Fruit fly (Drosophila melanogaster) whole organism, pupa: ENCODE results near the gene CG10137.

ENCODE experiments used
- CG10348 ChIP-seq: fragments of 200-800 bp; sonication (Bioruptor generic); IDR thresholded peaks from 2 replicates; pipeline ENCODE4 v1.3.6; 2022; ENCODE audit warnings: missing biosample characterization, missing genetic modification characterization
- CG15710 ChIP-seq: fragments of 200-800 bp; sonication (Bioruptor generic); optimal IDR thresholded peaks from 2 replicates; lab custom pipeline; 2018; ENCODE audit warnings: missing biosample characterization, mild to moderate bottlenecking, missing genetic modification characterization, moderate library complexity
- CG32121 ChIP-seq: fragments of 200-800 bp; sonication (Bioruptor generic); IDR thresholded peaks from 2 replicates; pipeline ENCODE4 v1.3.6; 2022; ENCODE audit warnings: missing biosample characterization, missing genetic modification characterization
- CG9948 ChIP-seq: fragments of 200-800 bp; sonication (Bioruptor generic); optimal IDR thresholded peaks from 2 replicates; lab custom pipeline; 2018; ENCODE audit warnings: missing biosample characterization, mild to moderate bottlenecking, missing genetic modification characterization, moderate library complexity

DNA sequence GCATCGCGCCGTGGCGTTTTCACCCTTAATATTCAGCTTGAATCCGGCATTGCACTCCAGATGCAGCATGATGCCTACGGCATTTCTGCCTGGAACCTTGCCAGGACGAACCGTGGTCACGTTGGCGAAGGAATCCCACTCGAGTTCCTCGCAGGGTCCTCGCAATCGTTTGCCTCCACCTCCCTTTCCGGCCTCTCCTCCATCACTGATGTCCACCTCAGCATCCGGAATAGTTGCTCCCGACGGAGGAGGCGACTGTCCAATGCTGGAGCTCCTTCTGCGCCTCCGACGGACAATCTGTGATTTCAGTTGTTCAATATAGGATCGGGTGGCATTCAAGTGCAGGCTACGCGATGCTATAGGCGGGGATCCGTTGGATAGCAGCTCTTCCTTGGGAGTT lies 14.3 kb upstream of the CG10137 start:
- TF ChIP-seq CG32121 (GFP tag; lab: Robert Waterston, UW) (no peak), CG15710 (tag; lab: Kevin White, UChicago) (no peak), CG9948 (tag; lab: Kevin White, UChicago) (no peak), CG10348 (GFP tag; lab: Robert Waterston, UW) (no peak)
